Fruit fly (Drosophila melanogaster): Measurements from ENCODE around the gene Cht6.

Gene Cht6

dm6 chrX:10014738-10015703 is 1.6 kb upstream of the Cht6 start:
- TF ChIP-seq Sin3A (optimal IDR thresholded peaks at IDR 0.05) (no peak), insv (optimal IDR thresholded peaks at IDR 0.05) (no peak)

dm6 chrX:10020857-10021256 is 4.2 kb downstream of the Cht6 start:
- TF ChIP-seq Sin3A (optimal IDR thresholded peaks at IDR 0.05) (no peak), psq (optimal IDR thresholded peaks at IDR 0.05) (no peak), insv (optimal IDR thresholded peaks at IDR 0.05) (no peak), ttk (optimal IDR thresholded peaks at IDR 0.05) (no peak), h (optimal IDR thresholded peaks at IDR 0.05) (no peak), Myc (optimal IDR thresholded peaks at IDR 0.05) (no peak)

dm6 chrX:10021809-10022208 is 5.2 kb downstream of the Cht6 start:
- TF ChIP-seq psq (optimal IDR thresholded peaks at IDR 0.05) = no peak
- TF ChIP-seq ttk (optimal IDR thresholded peaks at IDR 0.05) = no peak
- TF ChIP-seq Myc (optimal IDR thresholded peaks at IDR 0.05) = no peak
- TF ChIP-seq h (optimal IDR thresholded peaks at IDR 0.05) = no peak
- TF ChIP-seq Sin3A (optimal IDR thresholded peaks at IDR 0.05) = no peak
- TF ChIP-seq insv (optimal IDR thresholded peaks at IDR 0.05) = no peak

- TF ChIP-seq psq (optimal IDR thresholded peaks at IDR 0.05) (no peak), ttk (optimal IDR thresholded peaks at IDR 0.05) (no peak), Sin3A (optimal IDR thresholded peaks at IDR 0.05) (no peak), insv (optimal IDR thresholded peaks at IDR 0.05) (no peak), Myc (optimal IDR thresholded peaks at IDR 0.05) (no peak), h (optimal IDR thresholded peaks at IDR 0.05) (no peak)
These were observed 13.1 kb downstream of the Cht6 start for dm6 chrX:10029730-10030129.

dm6 chrX:10039528-10039927 is 22.9 kb downstream of the Cht6 start:
- TF ChIP-seq Myc (optimal IDR thresholded peaks at IDR 0.05) = no peak
- no peak for TF ChIP-seq Sin3A (optimal IDR thresholded peaks at IDR 0.05)
- TF ChIP-seq psq (optimal IDR thresholded peaks at IDR 0.05) = no peak
- TF ChIP-seq insv (optimal IDR thresholded peaks at IDR 0.05) = no peak
- TF ChIP-seq h (optimal IDR thresholded peaks at IDR 0.05) = no peak
- no peak for TF ChIP-seq ttk (optimal IDR thresholded peaks at IDR 0.05)

dm6 chrX:10043873-10044272 is 27.2 kb downstream of the Cht6 start:
- no peak for TF ChIP-seq ttk (optimal IDR thresholded peaks at IDR 0.05)
- TF ChIP-seq psq (optimal IDR thresholded peaks at IDR 0.05) = no peak
- TF ChIP-seq h (optimal IDR thresholded peaks at IDR 0.05) = no peak
- no peak for TF ChIP-seq Myc (optimal IDR thresholded peaks at IDR 0.05)
- TF ChIP-seq Sin3A (optimal IDR thresholded peaks at IDR 0.05) = no peak
- TF ChIP-seq insv (optimal IDR thresholded peaks at IDR 0.05) = no peak

- TF ChIP-seq insv (optimal IDR thresholded peaks at IDR 0.05) = no peak
- no peak for TF ChIP-seq ttk (optimal IDR thresholded peaks at IDR 0.05)
- no peak for TF ChIP-seq psq (optimal IDR thresholded peaks at IDR 0.05)
- no peak for TF ChIP-seq h (optimal IDR thresholded peaks at IDR 0.05)
- no peak for TF ChIP-seq Myc (optimal IDR thresholded peaks at IDR 0.05)
- no peak for TF ChIP-seq Sin3A (optimal IDR thresholded peaks at IDR 0.05)
These were observed 29.1 kb downstream of the Cht6 start for dm6 chrX:10045763-10046162.

- TF ChIP-seq insv (optimal IDR thresholded peaks at IDR 0.05) (no peak), h (optimal IDR thresholded peaks at IDR 0.05) (no peak), Sin3A (optimal IDR thresholded peaks at IDR 0.05) (no peak), Myc (optimal IDR thresholded peaks at IDR 0.05) (no peak), ttk (optimal IDR thresholded peaks at IDR 0.05) (no peak), psq (optimal IDR thresholded peaks at IDR 0.05) (no peak)
These were observed 30.1 kb downstream of the Cht6 start for dm6 chrX:10046760-10047159.

dm6 chrX:10047961-10048360 is 31.3 kb downstream of the Cht6 start:
- TF ChIP-seq psq (optimal IDR thresholded peaks at IDR 0.05) (no peak), Sin3A (optimal IDR thresholded peaks at IDR 0.05) (no peak), insv (optimal IDR thresholded peaks at IDR 0.05) (no peak), ttk (optimal IDR thresholded peaks at IDR 0.05) (no peak), Myc (optimal IDR thresholded peaks at IDR 0.05) (no peak), h (optimal IDR thresholded peaks at IDR 0.05) (no peak)

- TF ChIP-seq psq (optimal IDR thresholded peaks at IDR 0.05) (no peak), h (optimal IDR thresholded peaks at IDR 0.05) (no peak), insv (optimal IDR thresholded peaks at IDR 0.05) (no peak), Myc (optimal IDR thresholded peaks at IDR 0.05) (no peak), Sin3A (optimal IDR thresholded peaks at IDR 0.05) (no peak), ttk (optimal IDR thresholded peaks at IDR 0.05) (no peak)
These were observed 35.9 kb downstream of the Cht6 start, which contains the start of gene Yp2 for dm6 chrX:10052549-10052948. Yp2 (minus strand) TSS chrX:10052636.

- TF ChIP-seq insv (optimal IDR thresholded peaks at IDR 0.05) = no peak
- no peak for TF ChIP-seq psq (optimal IDR thresholded peaks at IDR 0.05)
- no peak for TF ChIP-seq ttk (optimal IDR thresholded peaks at IDR 0.05)
- TF ChIP-seq Sin3A (optimal IDR thresholded peaks at IDR 0.05) = no peak
- TF ChIP-seq h (optimal IDR thresholded peaks at IDR 0.05) = no peak
- no peak for TF ChIP-seq Myc (optimal IDR thresholded peaks at IDR 0.05)
These were observed 36.9 kb downstream of the Cht6 start, which contains the start of gene Yp1 for dm6 chrX:10053547-10053946. Yp1 (plus strand) TSS chrX:10053811.

- TF ChIP-seq Sin3A (optimal IDR thresholded peaks at IDR 0.05) (no peak), insv (optimal IDR thresholded peaks at IDR 0.05) (no peak), psq (optimal IDR thresholded peaks at IDR 0.05) (no peak), Myc (optimal IDR thresholded peaks at IDR 0.05) (no peak), h (optimal IDR thresholded peaks at IDR 0.05) (no peak), ttk (optimal IDR thresholded peaks at IDR 0.05) (no peak)
These were observed 41.3 kb downstream of the Cht6 start for dm6 chrX:10057964-10058363.

Data from Kc167 (cell line).